Worm (Caenorhabditis elegans): Measurements from ENCODE around the gene mrt-2.

- TF ChIP-seq unc-62 (GFP tag; optimal IDR thresholded peaks at IDR 0.05) (no peak), egl-27 (tag; optimal IDR thresholded peaks at IDR 0.05) (no peak), nhr-25 (tag; optimal IDR thresholded peaks at IDR 0.05) (no peak), skn-1 (tag; optimal IDR thresholded peaks at IDR 0.05) (no peak), R02D3.7 (tag; optimal IDR thresholded peaks at IDR 0.05) (no peak), pha-4 (tag; optimal IDR thresholded peaks at IDR 0.05) (no peak), unc-39 (tag; optimal IDR thresholded peaks at IDR 0.05) (no peak), elt-3 (tag; optimal IDR thresholded peaks at IDR 0.05) (no peak), jun-1 (tag; optimal IDR thresholded peaks at IDR 0.05) (no peak), aly-2 (tag; optimal IDR thresholded peaks at IDR 0.05) (no peak), daf-12 (tag; optimal IDR thresholded peaks at IDR 0.05) (no peak)
Measured at ce11 chrIII:11721405-11721804, 25.2 kb upstream of the mrt-2 start, which contains the start of gene Y41C4A.32.
